Worm (Caenorhabditis elegans): Measurements from ENCODE around the gene srx-6.

srx-6 gene

ce11 chrV:7313233-7313632, at the start of gene srx-6:
Gene srx-6, minus strand, starts transcription at chrV:7313333.
- no peak for TF ChIP-seq fkh-2 (tag; optimal IDR thresholded peaks at IDR 0.05)
- no peak for TF ChIP-seq nhr-67 (tag; optimal IDR thresholded peaks at IDR 0.05)
- no peak for TF ChIP-seq ZK546.5 (tag; optimal IDR thresholded peaks at IDR 0.05)
- TF ChIP-seq elt-1 (tag; optimal IDR thresholded peaks at IDR 0.05), result no peak
- no peak for TF ChIP-seq daf-12 (tag; optimal IDR thresholded peaks at IDR 0.05)

ce11 chrV:7361673-7362072, 48.5 kb upstream of the srx-6 start, which contains the start of gene cyp-35A1:
Gene cyp-35A1, minus strand, starts transcription at chrV:7361773.
- TF ChIP-seq jun-1 (tag; optimal IDR thresholded peaks at IDR 0.05) (no peak), pqm-1 (tag; optimal IDR thresholded peaks at IDR 0.05) (no peak), ceh-82 (tag; optimal IDR thresholded peaks at IDR 0.05) (no peak), elt-3 (tag; optimal IDR thresholded peaks at IDR 0.05) (no peak), zag-1 (tag; optimal IDR thresholded peaks at IDR 0.05) (no peak), nhr-28 (tag; optimal IDR thresholded peaks at IDR 0.05) (no peak), nhr-12 (tag; optimal IDR thresholded peaks at IDR 0.05) (no peak)

ce11 chrV:7357132-7357531, 44.0 kb upstream of the srx-6 start, which contains the start of gene C03G6.6:
Gene C03G6.6, plus strand, starts transcription at chrV:7357432.
- TF ChIP-seq daf-12 (tag; optimal IDR thresholded peaks at IDR 0.05) (no peak), nhr-12 (tag; optimal IDR thresholded peaks at IDR 0.05) (no peak), ceh-28 (tag; optimal IDR thresholded peaks at IDR 0.05) (no peak), snpc-4 (tag; optimal IDR thresholded peaks at IDR 0.05) (no peak), nhr-76 (tag; optimal IDR thresholded peaks at IDR 0.05) (no peak)

- TF ChIP-seq nhr-23 (tag; optimal IDR thresholded peaks at IDR 0.05), result no peak
- TF ChIP-seq mdl-1 (tag; optimal IDR thresholded peaks at IDR 0.05), result no peak
- TF ChIP-seq ZK546.5 (tag; optimal IDR thresholded peaks at IDR 0.05), result no peak
- TF ChIP-seq lin-15B (tag; optimal IDR thresholded peaks at IDR 0.05), result no peak
- no peak for TF ChIP-seq ama-1 (optimal IDR thresholded peaks at IDR 0.05)
- TF ChIP-seq ceh-28 (tag; optimal IDR thresholded peaks at IDR 0.05), result no peak
- TF ChIP-seq nhr-67 (tag; optimal IDR thresholded peaks at IDR 0.05), result no peak
- TF ChIP-seq sea-2 (GFP tag; optimal IDR thresholded peaks at IDR 0.05), result no peak
Measured at ce11 chrV:7356684-7357083, 43.6 kb upstream of the srx-6 start, which contains the start of gene C03G6.21. Gene C03G6.21, minus strand, starts transcription at chrV:7356784.

ce11 chrV:7355464-7355863, 42.3 kb upstream of the srx-6 start, which contains the start of gene tag-293:
Gene tag-293, minus strand, starts transcription at chrV:7355564.
- TF ChIP-seq nhr-25 (tag; optimal IDR thresholded peaks at IDR 0.05) (no peak), egl-27 (tag; optimal IDR thresholded peaks at IDR 0.05) (no peak), tbx-2 (tag; optimal IDR thresholded peaks at IDR 0.05) (no peak), lsy-12 (tag; optimal IDR thresholded peaks at IDR 0.05) (no peak), sea-2 (GFP tag; optimal IDR thresholded peaks at IDR 0.05) (no peak), fos-1 (tag; optimal IDR thresholded peaks at IDR 0.05) (no peak), jun-1 (tag; optimal IDR thresholded peaks at IDR 0.05) (no peak), unc-39 (tag; optimal IDR thresholded peaks at IDR 0.05) (no peak), nhr-23 (tag; optimal IDR thresholded peaks at IDR 0.05) (no peak), ztf-4 (tag; optimal IDR thresholded peaks at IDR 0.05) (no peak), mml-1 (tag; optimal IDR thresholded peaks at IDR 0.05) (no peak), nfya-1 (tag; optimal IDR thresholded peaks at IDR 0.05; ENCODE audit: insufficient read depth) (no peak), unc-62 (GFP tag; optimal IDR thresholded peaks at IDR 0.05) (no peak)

- TF ChIP-seq nhr-76 (tag; optimal IDR thresholded peaks at IDR 0.05) (no peak), pqm-1 (tag; optimal IDR thresholded peaks at IDR 0.05) (no peak), daf-12 (tag; optimal IDR thresholded peaks at IDR 0.05) (no peak), lsy-12 (tag; optimal IDR thresholded peaks at IDR 0.05) (no peak), lin-39 (tag; optimal IDR thresholded peaks at IDR 0.05) (no peak), ztf-11 (tag; optimal IDR thresholded peaks at IDR 0.05) (no peak), fkh-2 (tag; optimal IDR thresholded peaks at IDR 0.05) (no peak), zag-1 (tag; optimal IDR thresholded peaks at IDR 0.05) (no peak), nfya-1 (tag; optimal IDR thresholded peaks at IDR 0.05; ENCODE audit: insufficient read depth) (no peak), elt-2 (tag; optimal IDR thresholded peaks at IDR 0.05) (no peak), snpc-4 (tag; optimal IDR thresholded peaks at IDR 0.05) (no peak), ZK546.5 (tag; optimal IDR thresholded peaks at IDR 0.05) (no peak), ceh-16 (tag; optimal IDR thresholded peaks at IDR 0.05) (no peak), elt-1 (tag; optimal IDR thresholded peaks at IDR 0.05) (no peak)
Measured at ce11 chrV:7353602-7354001, 40.5 kb upstream of the srx-6 start.

All from whole organism, L3 larva.